Worm (Caenorhabditis elegans) whole organism, L1 larva: ENCODE data around the gene nhr-219.

Source experiments
- ceh-82 ChIP-seq, 3 experiments: fragments of 150-350 bp in 1 of 3; sonication (generic microtip) in 2 of 3; optimal IDR thresholded peaks; 2 replicates each; lab custom pipeline; 2014 to 2017; ENCODE audit warnings: missing biosample characterization in 3 of 3, missing genetic modification characterization in 3 of 3
- egl-27 ChIP-seq, 2 experiments: fragments of 150-350 bp in 1 of 2; sonication (generic microtip); optimal IDR thresholded peaks; 3 replicates each; lab custom pipeline; 2017 to 2018; ENCODE audit warnings: missing biosample characterization in 2 of 2, missing genetic modification characterization in 2 of 2, missing genetic modification reagents in 2 of 2
- mdl-1 ChIP-seq, 2 experiments: fragments of 150-350 bp; optimal IDR thresholded peaks; 2 replicates each; lab custom pipeline; 2014 to 2017; ENCODE audit warnings: missing biosample characterization in 2 of 2, missing genetic modification characterization in 2 of 2, inconsistent platforms in 1 of 2
- nhr-12 ChIP-seq: sonication (generic microtip); optimal IDR thresholded peaks from 2 replicates; lab custom pipeline; 2017; ENCODE audit warnings: missing biosample characterization, missing genetic modification characterization
- nhr-237 ChIP-seq: fragments of 150-350 bp; optimal IDR thresholded peaks from 2 replicates; lab custom pipeline; 2014; ENCODE audit warnings: missing biosample characterization, missing genetic modification characterization
- snpc-4 ChIP-seq: fragments of 150-350 bp; optimal IDR thresholded peaks from 2 replicates; lab custom pipeline; 2014; ENCODE audit warnings: missing biosample characterization, missing genetic modification characterization
- unc-62 ChIP-seq: fragments of 150-350 bp; optimal IDR thresholded peaks from 2 replicates; lab custom pipeline; 2014; ENCODE audit warnings: missing biosample characterization, missing genetic modification reagents, missing genetic modification characterization

DNA sequence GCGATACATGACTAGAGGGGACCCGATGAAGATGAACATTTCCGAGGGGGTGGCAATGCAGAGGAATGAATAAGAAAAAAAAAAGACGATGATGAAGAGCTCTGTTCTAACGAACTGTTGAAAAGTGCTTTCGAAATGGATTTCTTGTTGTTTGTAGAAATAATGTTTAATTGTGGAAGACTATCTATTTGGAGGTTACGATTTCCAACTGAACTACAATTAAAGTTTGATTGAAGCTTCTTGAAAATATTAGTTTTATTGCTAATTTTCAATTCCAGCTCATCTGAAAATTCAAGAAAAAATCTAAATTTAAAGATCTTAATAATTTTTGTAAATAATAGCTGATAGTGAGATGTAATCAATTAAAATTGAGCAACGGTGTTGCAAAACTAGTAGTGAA, 21.5 kb downstream of the nhr-219 start:
- TF ChIP-seq mdl-1 (tag; optimal IDR thresholded peaks at IDR 0.05; lab: Kevin White, UChicago) (no peak), snpc-4 (tag; lab: Kevin White, UChicago) (no peak), unc-62 (no peak), nhr-12 (tag; lab: Kevin White, UChicago) (no peak), nhr-237 (tag; lab: Kevin White, UChicago) (no peak), ceh-82 (tag; optimal IDR thresholded peaks at IDR 0.05; lab: Kevin White, UChicago) (no peak), egl-27 (tag; optimal IDR thresholded peaks at IDR 0.05; lab: Kevin White, UChicago) (no peak)
